Worm (Caenorhabditis elegans): ENCODE data around the gene F21D9.11.

Gene F21D9.11

DNA sequence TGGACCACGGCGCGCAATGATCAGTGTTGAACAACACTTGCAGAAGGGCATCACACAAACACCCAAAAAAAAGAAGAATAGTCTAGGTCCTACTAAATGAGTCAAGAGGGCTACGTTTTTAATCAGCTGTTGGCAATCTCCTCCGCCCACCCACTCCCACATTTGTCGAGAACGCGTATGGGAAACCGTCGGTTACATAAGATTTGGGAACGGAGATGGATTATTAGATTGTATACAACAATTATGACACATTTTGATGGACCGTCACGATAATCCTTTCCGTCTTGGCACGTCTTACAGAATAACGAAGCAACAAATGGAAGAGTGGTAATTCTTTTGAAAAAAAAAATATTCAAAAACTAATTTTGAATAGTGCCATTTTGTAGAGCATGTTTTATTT, 34.0 kb downstream of the F21D9.11 start:
- TF ChIP-seq nhr-2 (tag; optimal IDR thresholded peaks at IDR 0.05), result peak; percentile 1
- TF ChIP-seq elt-1 (tag; optimal IDR thresholded peaks at IDR 0.05; ENCODE audit: borderline replicate concordance, insufficient read depth), result peak; percentile 91
- no peak for TF ChIP-seq hlh-1 (tag; optimal IDR thresholded peaks at IDR 0.05)

DNA sequence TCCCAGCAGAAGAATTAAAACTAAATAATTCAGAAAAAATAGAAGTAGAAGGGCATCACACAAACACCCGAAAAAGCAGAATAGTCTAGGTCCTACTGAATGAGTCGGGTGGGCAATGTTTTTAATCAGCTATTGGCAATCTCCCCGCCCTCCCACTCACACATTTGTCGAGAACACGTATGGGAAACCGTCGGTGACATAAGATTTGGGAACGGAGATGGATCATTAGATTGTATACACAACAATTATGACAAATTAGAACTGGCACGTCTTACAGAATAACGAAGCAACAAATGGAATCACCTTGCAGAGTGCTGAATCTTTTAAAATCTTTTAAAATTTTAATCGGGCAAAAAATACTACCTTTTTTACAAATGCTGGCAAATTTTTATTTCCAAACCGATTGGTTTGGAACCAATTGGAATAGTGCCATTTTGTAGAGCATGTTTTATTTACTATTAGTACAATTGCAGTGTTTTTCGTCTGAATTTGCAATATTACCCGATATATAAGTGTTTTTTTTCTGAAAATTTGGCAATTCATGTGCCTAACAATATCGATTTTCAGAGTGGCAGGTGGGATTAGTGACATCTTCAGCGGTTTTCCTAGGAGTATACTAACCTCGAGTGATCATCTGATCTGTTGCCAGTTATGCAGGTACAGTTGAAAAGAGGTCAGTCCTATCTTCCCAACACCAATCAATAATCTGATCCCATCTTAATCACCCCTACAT, 36.3 kb downstream of the F21D9.11 start, which contains the start of the genes F55C9.3 and fbxb-57:
Gene F55C9.3, minus strand, starts transcription at position 101 of the 733 bp plus-strand sequence.
Gene fbxb-57, plus strand, starts transcription at position 683 of the 733 bp plus-strand sequence.
- TF ChIP-seq drap-1 (GFP tag; optimal IDR thresholded peaks at IDR 0.05) (no peak), elt-1 (tag; optimal IDR thresholded peaks at IDR 0.05; ENCODE audit: borderline replicate concordance, insufficient read depth) (peak; percentile 69)

ce11 chrV:19293025-19293424, 41.1 kb downstream of the F21D9.11 start, which contains the start of gene F55C9.5:
Gene F55C9.5 (minus strand): TSS chrV:19293125.
- no peak for TF ChIP-seq drap-1 (GFP tag; optimal IDR thresholded peaks at IDR 0.05)
- TF ChIP-seq ces-1 (GFP tag; optimal IDR thresholded peaks at IDR 0.05), result no peak

- TF ChIP-seq M03D4.4 (tag; optimal IDR thresholded peaks at IDR 0.05) (no peak), mls-2 (tag; optimal IDR thresholded peaks at IDR 0.05) (no peak), nhr-76 (tag; optimal IDR thresholded peaks at IDR 0.05) (no peak), nhr-28 (tag; optimal IDR thresholded peaks at IDR 0.05) (no peak), nhr-237 (tag; optimal IDR thresholded peaks at IDR 0.05) (no peak), pha-4 (tag; optimal IDR thresholded peaks at IDR 0.05) (no peak), lin-13 (tag; optimal IDR thresholded peaks at IDR 0.05) (no peak), zip-8 (tag; optimal IDR thresholded peaks at IDR 0.05) (no peak), flh-1 (GFP tag; optimal IDR thresholded peaks at IDR 0.05) (no peak)
These were observed 44.8 kb downstream of the F21D9.11 start, which contains the start of gene F55C9.6 for ce11 chrV:19296723-19297122. Gene F55C9.6 (minus strand): TSS chrV:19296823.

ce11 chrV:19297510-19297909, 45.6 kb downstream of the F21D9.11 start, which contains the start of gene fbxb-60:
Gene fbxb-60 (plus strand): TSS chrV:19297810.
- TF ChIP-seq nhr-2 (tag; optimal IDR thresholded peaks at IDR 0.05) (no peak), ces-1 (GFP tag; optimal IDR thresholded peaks at IDR 0.05) (no peak), unc-120 (tag; optimal IDR thresholded peaks at IDR 0.05; ENCODE audit: poor library complexity, severe bottlenecking) (no peak), flh-1 (GFP tag; optimal IDR thresholded peaks at IDR 0.05) (no peak), unc-62 (GFP tag; optimal IDR thresholded peaks at IDR 0.05) (no peak), nhr-76 (tag; optimal IDR thresholded peaks at IDR 0.05) (no peak), hlh-1 (tag; optimal IDR thresholded peaks at IDR 0.05) (no peak), zip-8 (tag; optimal IDR thresholded peaks at IDR 0.05) (no peak), sem-2 (GFP tag; optimal IDR thresholded peaks at IDR 0.05) (no peak), elt-3 (tag; optimal IDR thresholded peaks at IDR 0.05) (no peak), cnd-1 (tag; optimal IDR thresholded peaks at IDR 0.05) (no peak), blmp-1 (tag; optimal IDR thresholded peaks at IDR 0.05) (no peak), unc-39 (tag; optimal IDR thresholded peaks at IDR 0.05) (no peak), ham-2 (GFP tag; optimal IDR thresholded peaks at IDR 0.05) (no peak), mls-2 (tag; optimal IDR thresholded peaks at IDR 0.05) (no peak), nhr-12 (tag; optimal IDR thresholded peaks at IDR 0.05) (no peak), elt-1 (tag; optimal IDR thresholded peaks at IDR 0.05; ENCODE audit: borderline replicate concordance, insufficient read depth) (no peak), mep-1 (tag; optimal IDR thresholded peaks at IDR 0.05) (no peak), M03D4.4 (tag; optimal IDR thresholded peaks at IDR 0.05) (no peak), ceh-43 (GFP tag; optimal IDR thresholded peaks at IDR 0.05) (no peak)

DNA sequence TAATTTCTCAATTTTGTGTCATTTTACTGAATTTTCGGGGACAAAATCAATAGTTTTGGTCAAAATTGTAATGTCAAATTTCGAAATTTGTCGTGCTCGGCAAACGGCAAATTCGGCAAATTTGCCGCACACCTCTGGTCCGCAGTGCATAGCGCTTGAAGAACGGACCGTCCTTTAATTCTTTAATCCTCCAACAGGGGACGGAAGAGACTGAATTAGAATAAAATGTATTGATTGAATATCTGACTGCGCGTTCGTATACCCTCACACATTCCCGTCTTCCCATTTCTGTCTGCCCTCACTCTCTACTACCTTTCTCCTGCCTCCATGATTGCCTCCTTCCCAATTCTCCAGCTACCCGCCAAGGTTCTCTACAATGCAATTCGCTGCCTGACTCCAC, 47.3 kb downstream of the F21D9.11 start, which contains the start of gene F55C9.14:
Gene F55C9.14, plus strand, starts transcription at position 301 of the 400 bp plus-strand sequence.
- TF ChIP-seq nhr-237 (tag; optimal IDR thresholded peaks at IDR 0.05), result no peak
- no peak for TF ChIP-seq nhr-2 (tag; optimal IDR thresholded peaks at IDR 0.05)
- no peak for TF ChIP-seq unc-120 (tag; optimal IDR thresholded peaks at IDR 0.05; ENCODE audit: poor library complexity, severe bottlenecking)
- TF ChIP-seq ceh-43 (GFP tag; optimal IDR thresholded peaks at IDR 0.05), result no peak
- TF ChIP-seq lin-32 (GFP tag; optimal IDR thresholded peaks at IDR 0.05), result no peak
- no peak for TF ChIP-seq zip-8 (tag; optimal IDR thresholded peaks at IDR 0.05)
- TF ChIP-seq M03D4.4 (tag; optimal IDR thresholded peaks at IDR 0.05), result no peak
